Worm (Caenorhabditis elegans): Measurements from ENCODE around the gene egl-4.

Gene egl-4

ce11 chrIV:1860965-1861364 is 13.1 kb downstream of the egl-4 start:
- TF ChIP-seq nfya-1 (tag; optimal IDR thresholded peaks at IDR 0.05) (peak; percentile 99), ceh-22 (tag; optimal IDR thresholded peaks at IDR 0.05) (no peak), K09A11.1 (tag; optimal IDR thresholded peaks at IDR 0.05; ENCODE audit: insufficient read depth) (no peak), pha-4 (tag; optimal IDR thresholded peaks at IDR 0.05) (no peak), ceh-6 (GFP tag; optimal IDR thresholded peaks at IDR 0.05) (no peak), nhr-11 (tag; optimal IDR thresholded peaks at IDR 0.05) (no peak)

ce11 chrIV:1862655-1863054 is 14.8 kb downstream of the egl-4 start:
- TF ChIP-seq ref-2 (tag; optimal IDR thresholded peaks at IDR 0.05) = no peak

ce11 chrIV:1866863-1867262 is 19.0 kb downstream of the egl-4 start:
- TF ChIP-seq hlh-15 (tag; optimal IDR thresholded peaks at IDR 0.05) = no peak

ce11 chrIV:1867915-1868619 is 20.2 kb downstream of the egl-4 start:
- TF ChIP-seq sox-4 (tag; optimal IDR thresholded peaks at IDR 0.05) (no peak), ztf-16 (tag; optimal IDR thresholded peaks at IDR 0.05) (no peak), pha-4 (tag; optimal IDR thresholded peaks at IDR 0.05) (no peak), F13H6.1 (tag; optimal IDR thresholded peaks at IDR 0.05) (no peak), syd-9 (tag; optimal IDR thresholded peaks at IDR 0.05) (no peak), pqm-1 (tag; optimal IDR thresholded peaks at IDR 0.05) (no peak), hlh-8 (tag; optimal IDR thresholded peaks at IDR 0.05) (no peak), ceh-2 (tag; optimal IDR thresholded peaks at IDR 0.05) (no peak), ama-1 (optimal IDR thresholded peaks at IDR 0.05) (no peak), unc-3 (GFP tag; conservative IDR thresholded peaks at IDR 0.05) (no peak), unc-3 (tag; optimal IDR thresholded peaks at IDR 0.05) (no peak), eyg-1 (tag; optimal IDR thresholded peaks at IDR 0.05) (no peak), elt-2 (tag; optimal IDR thresholded peaks at IDR 0.05) (no peak), hlh-13 (GFP tag; optimal IDR thresholded peaks at IDR 0.05) (no peak), pag-3 (tag; optimal IDR thresholded peaks at IDR 0.05; ENCODE audit: borderline replicate concordance) (no peak), dmd-4 (tag; optimal IDR thresholded peaks at IDR 0.05; ENCODE audit: borderline replicate concordance) (no peak), T23F11.4 (GFP tag; optimal IDR thresholded peaks at IDR 0.05) (no peak), hlh-15 (tag; optimal IDR thresholded peaks at IDR 0.05) (no peak), zip-5 (tag; optimal IDR thresholded peaks at IDR 0.05) (no peak), ttx-3 (tag; optimal IDR thresholded peaks at IDR 0.05) (no peak), ceh-24 (tag; optimal IDR thresholded peaks at IDR 0.05) (no peak)

- TF ChIP-seq fkh-6 (tag; optimal IDR thresholded peaks at IDR 0.05) = no peak
Measured at ce11 chrIV:1868981-1869380, 21.1 kb downstream of the egl-4 start.

- TF ChIP-seq unc-86 (tag; optimal IDR thresholded peaks at IDR 0.05) (no peak), sox-4 (tag; optimal IDR thresholded peaks at IDR 0.05) (no peak), ceh-34 (tag; optimal IDR thresholded peaks at IDR 0.05) (no peak), ceh-19 (GFP tag; optimal IDR thresholded peaks at IDR 0.05) (no peak), hlh-30 (tag; optimal IDR thresholded peaks at IDR 0.05; ENCODE audit: insufficient read depth) (no peak), nfya-1 (tag; optimal IDR thresholded peaks at IDR 0.05) (no peak), pha-2 (tag; optimal IDR thresholded peaks at IDR 0.05) (no peak), ceh-45 (GFP tag; IDR thresholded peaks at IDR 0.05) (no peak), tbx-7 (tag; optimal IDR thresholded peaks at IDR 0.05) (no peak), mec-3 (tag; optimal IDR thresholded peaks at IDR 0.05; ENCODE audit: borderline replicate concordance) (no peak), unc-55 (GFP tag; optimal IDR thresholded peaks at IDR 0.05) (no peak), K02D7.2 (tag; optimal IDR thresholded peaks at IDR 0.05) (no peak), pag-3 (tag; optimal IDR thresholded peaks at IDR 0.05; ENCODE audit: borderline replicate concordance) (no peak), ttx-3 (tag; optimal IDR thresholded peaks at IDR 0.05) (no peak), Y22D7AL.16 (tag; optimal IDR thresholded peaks at IDR 0.05) (no peak), ceh-30 (tag; optimal IDR thresholded peaks at IDR 0.05) (no peak), tbx-2 (tag; optimal IDR thresholded peaks at IDR 0.05) (no peak)
Measured at ce11 chrIV:1872052-1872451, 24.2 kb downstream of the egl-4 start.
